Fruit fly (Drosophila melanogaster): Measurements from ENCODE around the gene CG12071.

The CG12071 gene

dm6 chr3R:30912402-30912801, 31.6 kb upstream of the CG12071 start, which contains the start of gene Ptx1 (continued):
- TF ChIP-seq run (tag; optimal IDR thresholded peaks at IDR 0.05) = no peak
- no peak for TF ChIP-seq CG10959 (GFP tag; IDR thresholded peaks at IDR 0.05)
- TF ChIP-seq gsb (GFP tag; IDR thresholded peaks at IDR 0.05) = no peak
- TF ChIP-seq CG2678 (tag; optimal IDR thresholded peaks at IDR 0.05) = no peak
- TF ChIP-seq hb (GFP tag; IDR thresholded peaks at IDR 0.05; ENCODE audit: partially characterized antibody) = no peak
- no peak for TF ChIP-seq inv (GFP tag; IDR thresholded peaks at IDR 0.05; ENCODE audit: partially characterized antibody)
- no peak for TF ChIP-seq CG12219 (GFP tag; optimal IDR thresholded peaks at IDR 0.05)
- no peak for TF ChIP-seq CG1529 (GFP tag; optimal IDR thresholded peaks at IDR 0.05)
- no peak for TF ChIP-seq jumu (GFP tag; optimal IDR thresholded peaks at IDR 0.05)
- TF ChIP-seq CG3407 (GFP tag; optimal IDR thresholded peaks at IDR 0.05) = no peak
- no peak for TF ChIP-seq B-H1 (GFP tag; IDR thresholded peaks at IDR 0.05)
- no peak for TF ChIP-seq jing (GFP tag; optimal IDR thresholded peaks at IDR 0.05)
- TF ChIP-seq CG12236 (GFP tag; optimal IDR thresholded peaks at IDR 0.05) = no peak
- TF ChIP-seq CG9797 (GFP tag; optimal IDR thresholded peaks at IDR 0.05) = no peak
- 0 out of 3 replicates have a peak, but pooled peaks have one; percentile 18 for TF ChIP-seq row (GFP tag; IDR thresholded peaks at IDR 0.05)
- no peak for TF ChIP-seq CG11696 (GFP tag; IDR thresholded peaks at IDR 0.05)
- no peak for TF ChIP-seq CG18619 (GFP tag; optimal IDR thresholded peaks at IDR 0.05)
- peak; percentile 58 for TF ChIP-seq D (optimal IDR thresholded peaks at IDR 0.05)
- TF ChIP-seq D (GFP tag; optimal IDR thresholded peaks at IDR 0.05) = peak; percentile 45
- TF ChIP-seq Lim3 (GFP tag; IDR thresholded peaks at IDR 0.05) = no peak
- no peak for TF ChIP-seq repo (GFP tag; optimal IDR thresholded peaks at IDR 0.05)
- TF ChIP-seq Sry-β (GFP tag; optimal IDR thresholded peaks at IDR 0.05) = no peak
- no peak for TF ChIP-seq H15 (GFP tag; IDR thresholded peaks at IDR 0.05)
- TF ChIP-seq CG17568 (GFP tag; optimal IDR thresholded peaks at IDR 0.05) = no peak
- TF ChIP-seq zen (tag; optimal IDR thresholded peaks at IDR 0.05) = peak; percentile 24
- no peak for TF ChIP-seq CG4820 (GFP tag; optimal IDR thresholded peaks at IDR 0.05)
- TF ChIP-seq PHDP (tag; optimal IDR thresholded peaks at IDR 0.05) = no peak
- no peak for TF ChIP-seq wor (GFP tag; IDR thresholded peaks at IDR 0.05)
- TF ChIP-seq CG7839 (tag; optimal IDR thresholded peaks at IDR 0.05) = no peak
- no peak for TF ChIP-seq CG10274 (GFP tag; optimal IDR thresholded peaks at IDR 0.05)
- TF ChIP-seq CG4360 (GFP tag; IDR thresholded peaks at IDR 0.05) = no peak
- TF ChIP-seq CG11560 (tag; IDR thresholded peaks at IDR 0.05) = no peak
- TF ChIP-seq CG4617 (GFP tag; optimal IDR thresholded peaks at IDR 0.05; ENCODE audit: borderline replicate concordance) = no peak
- TF ChIP-seq fd96Cb (tag; optimal IDR thresholded peaks at IDR 0.05) = no peak
- TF ChIP-seq hkb (optimal IDR thresholded peaks at IDR 0.05) = no peak
- TF ChIP-seq hkb (GFP tag; IDR thresholded peaks at IDR 0.05) = no peak
- TF ChIP-seq gcm (GFP tag; optimal IDR thresholded peaks at IDR 0.05) = peak; percentile 56
- TF ChIP-seq so (GFP tag; IDR thresholded peaks at IDR 0.05) = no peak
- no peak for TF ChIP-seq CG14710 (tag; optimal IDR thresholded peaks at IDR 0.05)
- TF ChIP-seq CG8359 (GFP tag; optimal IDR thresholded peaks at IDR 0.05; ENCODE audit: borderline replicate concordance) = no peak
- peak; percentile 76 for TF ChIP-seq CG42726 (GFP tag; IDR thresholded peaks at IDR 0.05; ENCODE audit: partially characterized antibody)
- TF ChIP-seq abd-A (tag; optimal IDR thresholded peaks at IDR 0.05) = peak; percentile 16
- no peak for TF ChIP-seq CG2889 (GFP tag; IDR thresholded peaks at IDR 0.05)
- no peak for TF ChIP-seq Hr3 (GFP tag; optimal IDR thresholded peaks at IDR 0.05)
- no peak for TF ChIP-seq CG11093 (GFP tag; IDR thresholded peaks at IDR 0.05)
- TF ChIP-seq CG9609 (GFP tag; optimal IDR thresholded peaks at IDR 0.05) = no peak
- peak; percentile 37 for TF ChIP-seq pros (GFP tag; optimal IDR thresholded peaks at IDR 0.05)
- TF ChIP-seq Dll (GFP tag; IDR thresholded peaks at IDR 0.05; ENCODE audit: partially characterized antibody) = peak; percentile 53; the same call in 2 of the 4 replicates
- no peak for TF ChIP-seq Xbp1 (GFP tag; optimal IDR thresholded peaks at IDR 0.05)
- TF ChIP-seq CG14014 (GFP tag; IDR thresholded peaks at IDR 0.05) = no peak
- peak; percentile 93 for TF ChIP-seq crol (GFP tag; IDR thresholded peaks at IDR 0.05)
- no peak for TF ChIP-seq nom (GFP tag; optimal IDR thresholded peaks at IDR 0.05)
